Fruit fly (Drosophila melanogaster): Measurements from ENCODE around the gene Axud1.

Axud1 gene

DNA sequence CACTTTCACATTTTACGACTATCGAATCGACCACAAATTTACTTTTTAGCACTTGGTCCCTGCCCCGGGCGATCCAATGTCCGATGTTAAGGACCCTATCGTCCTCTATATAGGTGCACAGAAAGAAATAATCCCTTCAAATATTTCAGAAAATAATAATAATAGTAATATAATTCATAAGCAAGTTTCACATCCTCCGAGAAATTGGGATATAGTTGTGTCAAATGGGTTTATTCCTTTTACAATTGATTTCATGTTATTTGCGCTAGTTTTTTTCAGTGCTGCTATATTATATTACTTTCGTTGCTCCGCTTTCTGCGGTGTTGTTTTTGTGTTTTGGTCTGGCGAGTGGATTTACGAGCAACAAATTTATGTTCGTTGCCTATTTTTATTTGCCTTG is 16.7 kb upstream of the Axud1 start (continued):
- TF ChIP-seq CG11504 (tag; optimal IDR thresholded peaks at IDR 0.05) (peak; percentile 66), CG15514 (GFP tag; optimal IDR thresholded peaks at IDR 0.05) (no peak), CG4424 (GFP tag; optimal IDR thresholded peaks at IDR 0.05) (peak; percentile 9), dmrt99B (tag; optimal IDR thresholded peaks at IDR 0.05) (peak; percentile 53), ewg (GFP tag; optimal IDR thresholded peaks at IDR 0.05) (no peak), CG14014 (GFP tag; IDR thresholded peaks at IDR 0.05) (peak; percentile 37; the same call in 1 of the 2 replicates), CG10147 (GFP tag; optimal IDR thresholded peaks at IDR 0.05) (peak; percentile 47), CG10462 (GFP tag; optimal IDR thresholded peaks at IDR 0.05) (no peak), CG3726 (GFP tag; IDR thresholded peaks at IDR 0.05) (0 out of 3 replicates have a peak, but pooled peaks have one; percentile 47), Abd-B (GFP tag; optimal IDR thresholded peaks at IDR 0.05) (peak; percentile 62), HHEX (GFP tag; optimal IDR thresholded peaks at IDR 0.05) (peak; percentile 43), Meics (GFP tag; optimal IDR thresholded peaks at IDR 0.05) (peak; percentile 62), HLH4C (GFP tag; IDR thresholded peaks at IDR 0.05; ENCODE audit: partially characterized antibody) (no peak), row (GFP tag; IDR thresholded peaks at IDR 0.05) (peak; percentile 62), CG12071 (GFP tag; optimal IDR thresholded peaks at IDR 0.05) (peak; percentile 7), CG17612 (GFP tag; IDR thresholded peaks at IDR 0.05) (no peak), bsh (GFP tag; optimal IDR thresholded peaks at IDR 0.05) (no peak), CG11085 (GFP tag; IDR thresholded peaks at IDR 0.05) (no peak), Lim3 (GFP tag; IDR thresholded peaks at IDR 0.05) (no peak), CG8924 (tag; optimal IDR thresholded peaks at IDR 0.05) (peak; percentile 38), Hmr (GFP tag; optimal IDR thresholded peaks at IDR 0.05) (peak; percentile 66), psq (GFP tag; optimal IDR thresholded peaks at IDR 0.05) (no peak), CG17186 (GFP tag; optimal IDR thresholded peaks at IDR 0.05) (no peak), Hand (GFP tag; optimal IDR thresholded peaks at IDR 0.05) (peak; percentile 72), CG2116 (GFP tag; optimal IDR thresholded peaks at IDR 0.05) (no peak), CG1233 (GFP tag; optimal IDR thresholded peaks at IDR 0.05) (peak; percentile 5), D19B (GFP tag; optimal IDR thresholded peaks at IDR 0.05) (peak; percentile 12), Xbp1 (GFP tag; optimal IDR thresholded peaks at IDR 0.05) (peak; percentile 17), fd3F (GFP tag; optimal IDR thresholded peaks at IDR 0.05) (peak; percentile 28), wdn (GFP tag; IDR thresholded peaks at IDR 0.05) (peak; percentile 43; the same call in 1 of the 2 replicates), exex (tag; optimal IDR thresholded peaks at IDR 0.05) (peak; percentile 12), CG11695 (GFP tag; IDR thresholded peaks at IDR 0.05) (0 out of 3 replicates have a peak, but pooled peaks have one; percentile 41), CG9932 (GFP tag; IDR thresholded peaks at IDR 0.05) (peak; percentile 49; the same call in 1 of the 2 replicates), sens (GFP tag) (no peak), mirr (GFP tag; optimal IDR thresholded peaks at IDR 0.05) (no peak), Ptx1 (GFP tag; IDR thresholded peaks at IDR 0.05) (peak; percentile 39), H2.0 (GFP tag; IDR thresholded peaks at IDR 0.05) (0 out of 2 replicates have a peak, but pooled peaks have one; percentile 13), Dbx (GFP tag; IDR thresholded peaks at IDR 0.05) (peak; percentile 60; the same call in 1 of the 3 replicates), zen2 (GFP tag; IDR thresholded peaks at IDR 0.05; ENCODE audit: partially characterized antibody) (no peak), ssp (GFP tag; IDR thresholded peaks at IDR 0.05) (no peak), nom (GFP tag; optimal IDR thresholded peaks at IDR 0.05) (no peak), ind (GFP tag; optimal IDR thresholded peaks at IDR 0.05) (peak; percentile 19), emc (GFP tag; optimal IDR thresholded peaks at IDR 0.05) (no peak), CG3847 (GFP tag; IDR thresholded peaks at IDR 0.05) (peak; percentile 53), CG18262 (tag; optimal IDR thresholded peaks at IDR 0.05) (no peak), phol (tag; optimal IDR thresholded peaks at IDR 0.05) (peak; percentile 41), NC2β (GFP tag; optimal IDR thresholded peaks at IDR 0.05) (no peak), Aef1 (GFP tag; IDR thresholded peaks at IDR 0.05) (peak; percentile 21; the same call in 1 of the 3 replicates), CG13123 (GFP tag; optimal IDR thresholded peaks at IDR 0.05) (no peak), dysf (GFP tag; IDR thresholded peaks at IDR 0.05) (peak; percentile 62; the same call in 2 of the 3 replicates)

Measured in whole organism, embryonic.